Comparison of ENCODE assay signal across 1 fruit fly cellular context in the genomic region with DNA sequence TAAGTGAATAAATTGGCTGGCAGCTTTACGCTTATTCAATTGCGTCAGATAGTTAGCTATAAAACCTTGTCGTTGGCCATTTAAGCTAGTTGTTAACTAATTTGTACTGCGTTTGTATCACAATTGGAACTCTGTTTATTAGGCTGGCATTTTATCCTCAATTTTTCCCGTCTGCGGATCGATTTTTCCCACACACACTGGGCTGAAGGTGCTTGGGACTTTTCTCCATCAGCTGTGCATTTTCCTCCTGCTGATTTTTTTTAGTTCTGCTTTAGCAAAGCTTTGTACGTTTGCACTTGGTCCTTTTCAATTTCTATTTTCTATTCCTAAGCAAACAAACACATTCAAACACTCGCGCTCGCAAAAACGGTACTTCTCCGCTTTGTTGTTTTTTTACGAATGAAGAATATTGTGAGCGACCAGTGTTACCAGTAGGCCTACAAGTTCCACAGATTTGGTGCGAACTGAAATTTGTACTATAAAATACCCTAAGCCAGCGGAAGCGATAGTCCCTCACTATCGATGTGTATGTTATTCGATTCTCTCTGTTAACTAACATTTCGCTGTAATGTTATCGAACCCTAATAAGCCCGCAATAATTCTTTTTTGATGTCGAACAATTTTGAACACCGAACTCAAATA.
A peak's percentile ranks its signal among the peaks of the same experiment; 100 is the strongest.
TF ChIP-seq lines count a peak whose summit lies in the region.

No protein-coding gene starts in this region.

TF ChIP-seq in whole organism, embryonic, 481 proteins besides CTCF, POLR2A, EP300 and RAD21 (continued from another document):
- TF ChIP-seq CG17802 (tag; optimal IDR thresholded peaks at IDR 0.05; lab: Kevin White, UChicago) = no peak
- TF ChIP-seq Hey (tag; optimal IDR thresholded peaks at IDR 0.05; lab: Kevin White, UChicago) = no peak
- no peak for TF ChIP-seq peb (GFP tag; IDR thresholded peaks at IDR 0.05; lab: Robert Waterston, UW)
- TF ChIP-seq twi (tag; optimal IDR thresholded peaks at IDR 0.05; lab: Kevin White, UChicago) = peak; percentile 7
- no peak for TF ChIP-seq CG8359 (GFP tag; optimal IDR thresholded peaks at IDR 0.05; lab: Kevin White, UChicago; ENCODE audit: borderline replicate concordance)
- TF ChIP-seq sd (tag; optimal IDR thresholded peaks at IDR 0.05; lab: Kevin White, UChicago) = no peak
- TF ChIP-seq CG11723 (GFP tag; optimal IDR thresholded peaks at IDR 0.05; lab: Kevin White, UChicago) = no peak
- no peak for TF ChIP-seq bcd (GFP tag; optimal IDR thresholded peaks at IDR 0.05; lab: Kevin White, UChicago)
- TF ChIP-seq YL-1 (GFP tag; optimal IDR thresholded peaks at IDR 0.05; lab: Kevin White, UChicago) = no peak
- no peak for TF ChIP-seq Ada2b (GFP tag; IDR thresholded peaks at IDR 0.05; lab: Robert Waterston, UW)
- TF ChIP-seq eve (GFP tag; optimal IDR thresholded peaks at IDR 0.05; lab: Kevin White, UChicago) = no peak
- TF ChIP-seq CG15601 (tag; optimal IDR thresholded peaks at IDR 0.05; lab: Kevin White, UChicago) = peak; percentile 32
- TF ChIP-seq trem (tag; optimal IDR thresholded peaks at IDR 0.05; lab: Kevin White, UChicago) = peak; percentile 77
- no peak for TF ChIP-seq hbn (GFP tag; IDR thresholded peaks at IDR 0.05; lab: Robert Waterston, UW; ENCODE audit: partially characterized antibody)
- TF ChIP-seq CG17612 (GFP tag; IDR thresholded peaks at IDR 0.05; lab: Robert Waterston, UW) = no peak
- TF ChIP-seq ara (GFP tag; IDR thresholded peaks at IDR 0.05; lab: Robert Waterston, UW) = no peak
- no peak for TF ChIP-seq trh (GFP tag; optimal IDR thresholded peaks at IDR 0.05; lab: Kevin White, UChicago)
- no peak for TF ChIP-seq CG5180 (GFP tag; optimal IDR thresholded peaks at IDR 0.05; lab: Kevin White, UChicago)
TF ChIP-seq in whole organism, embryonic: peak in this region for 152.
